Worm (Caenorhabditis elegans): ENCODE measurements around the gene pqn-32.

- no peak for TF ChIP-seq lsy-2 (tag; optimal IDR thresholded peaks at IDR 0.05)
- TF ChIP-seq zip-11 (GFP tag; IDR thresholded peaks at IDR 0.05): no peak
- no peak for TF ChIP-seq nhr-237 (tag; optimal IDR thresholded peaks at IDR 0.05)
- TF ChIP-seq egl-27 (tag; optimal IDR thresholded peaks at IDR 0.05): no peak
- TF ChIP-seq mxl-3 (GFP tag; optimal IDR thresholded peaks at IDR 0.05): no peak
- TF ChIP-seq pqm-1 (tag; optimal IDR thresholded peaks at IDR 0.05): no peak
- no peak for TF ChIP-seq F44E2.7 (GFP tag; IDR thresholded peaks at IDR 0.05)
- TF ChIP-seq R02D3.7 (tag; optimal IDR thresholded peaks at IDR 0.05): no peak
- TF ChIP-seq ama-1 (optimal IDR thresholded peaks at IDR 0.05): no peak
- no peak for TF ChIP-seq ZK546.5 (tag; optimal IDR thresholded peaks at IDR 0.05)
Observed at ce11 chrII:13085951-13086350, 21.9 kb upstream of the pqn-32 start.
